Worm (Caenorhabditis elegans) whole organism, dauer: Measurements from ENCODE around the gene atgp-1.

Source experiments
- unc-62 ChIP-seq: sonication (generic microtip); optimal IDR thresholded peaks from 2 replicates; lab custom pipeline; 2017; ENCODE audit warnings: missing biosample characterization, missing genetic modification reagents, missing genetic modification characterization

The atgp-1 gene

ce11 chrIV:17269042-17269441 lies at the start of gene atgp-1:
Gene atgp-1 (plus strand): TSS chrIV:17269342.
- no peak for TF ChIP-seq unc-62

DNA sequence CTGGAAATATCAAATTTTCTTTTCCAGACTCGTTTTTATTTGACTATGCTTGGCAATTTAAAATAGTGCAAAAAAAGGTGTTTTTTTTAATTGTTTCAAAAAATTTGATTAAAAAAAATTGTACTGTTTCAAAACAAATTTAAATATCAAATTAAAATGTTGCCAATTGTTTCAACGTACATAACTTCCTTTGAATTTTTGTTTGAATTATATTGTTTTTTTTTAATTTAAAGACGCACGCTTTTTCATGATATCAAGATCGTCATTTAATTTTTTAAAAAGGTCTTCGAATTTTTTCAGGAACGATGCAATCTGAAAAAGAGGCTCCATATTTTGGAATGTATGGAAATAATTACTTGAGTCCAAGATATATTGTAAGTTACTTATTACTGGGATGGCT lies 45.7 kb upstream of the atgp-1 start, which contains the start of gene Y116A8B.4:
TSS of gene Y116A8B.4 (plus strand) at position 301 of the 400 bp plus-strand sequence.
- no peak for TF ChIP-seq unc-62

DNA sequence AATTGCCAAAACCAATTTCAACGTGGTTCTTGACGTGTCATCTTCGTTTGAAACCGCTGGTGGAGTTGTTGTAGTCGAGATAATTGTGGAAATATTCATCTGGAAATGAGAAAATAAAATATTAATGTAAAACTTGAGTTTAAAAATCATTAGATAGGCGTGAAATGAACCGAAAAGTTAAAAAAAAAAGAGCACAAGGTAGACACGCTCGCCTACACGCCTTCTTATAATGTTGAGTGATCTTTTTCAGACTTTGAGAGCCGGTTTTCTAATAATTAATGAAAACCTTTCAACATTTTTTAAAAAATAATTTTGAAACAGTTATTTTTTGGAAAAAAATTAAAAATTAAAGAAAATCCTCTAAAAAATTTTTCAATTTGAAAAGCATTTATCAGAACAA lies 38.2 kb upstream of the atgp-1 start, which contains the start of gene npr-32:
TSS of gene npr-32 (minus strand) at position 101 of the 400 bp plus-strand sequence.
- TF ChIP-seq unc-62, result no peak

DNA sequence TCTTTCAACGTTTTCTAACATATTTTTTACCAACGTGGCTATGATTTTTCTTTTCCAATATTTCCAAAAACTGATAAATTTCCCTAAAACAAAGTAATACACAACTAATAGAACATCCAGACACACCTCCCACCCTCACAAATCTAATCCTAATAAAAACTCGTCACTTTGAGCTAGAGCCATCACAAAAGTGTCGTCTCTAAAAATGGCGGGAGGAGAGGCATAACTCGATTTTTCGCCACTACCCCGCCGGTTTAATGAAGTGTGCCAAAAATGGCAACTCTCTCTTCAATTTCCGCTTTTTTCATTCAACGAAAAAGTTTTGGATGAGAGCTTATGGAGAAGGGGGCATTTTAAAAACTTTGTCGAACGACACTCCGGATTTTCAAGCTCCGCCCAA lies 36.2 kb upstream of the atgp-1 start:
- TF ChIP-seq unc-62, result no peak

DNA sequence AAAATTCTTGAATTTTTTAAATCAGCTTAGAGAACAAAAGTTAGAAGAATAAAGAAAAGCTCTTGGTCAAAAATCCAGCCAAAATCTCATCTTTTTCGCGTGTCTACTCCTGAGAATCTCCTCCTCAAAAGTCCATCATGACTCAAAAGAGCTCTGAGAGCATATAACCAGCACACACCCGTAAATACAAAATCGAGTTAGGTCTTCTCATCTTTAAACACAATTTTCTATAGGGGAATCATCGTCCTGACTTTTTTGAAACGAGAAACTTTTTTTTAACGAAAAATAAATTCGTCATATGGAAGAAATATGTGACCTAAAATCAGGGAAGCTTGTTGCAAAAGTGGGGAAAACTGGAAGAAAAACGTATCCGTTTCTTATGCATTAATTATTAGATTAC lies 35.6 kb upstream of the atgp-1 start:
- TF ChIP-seq unc-62, result no peak

DNA sequence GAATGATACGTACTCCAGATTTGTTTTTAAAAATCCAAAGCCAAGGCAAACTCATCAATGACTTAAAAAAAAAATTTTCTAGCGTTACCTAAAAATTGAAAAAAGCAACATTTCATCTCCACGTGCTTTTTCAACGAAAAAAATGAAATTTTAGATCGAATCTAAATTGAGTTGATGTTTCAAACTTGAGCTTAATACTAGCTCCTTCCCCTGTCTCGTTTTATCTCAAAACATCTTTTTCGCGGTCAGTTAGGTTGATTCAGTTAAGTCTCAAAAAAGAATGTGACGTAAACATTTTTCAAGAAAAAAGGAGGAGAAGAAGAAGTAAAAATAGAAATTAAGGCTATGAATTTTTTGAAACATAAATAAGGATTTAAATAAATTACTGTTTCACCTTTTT lies 32.1 kb upstream of the atgp-1 start:
- no peak for TF ChIP-seq unc-62

DNA sequence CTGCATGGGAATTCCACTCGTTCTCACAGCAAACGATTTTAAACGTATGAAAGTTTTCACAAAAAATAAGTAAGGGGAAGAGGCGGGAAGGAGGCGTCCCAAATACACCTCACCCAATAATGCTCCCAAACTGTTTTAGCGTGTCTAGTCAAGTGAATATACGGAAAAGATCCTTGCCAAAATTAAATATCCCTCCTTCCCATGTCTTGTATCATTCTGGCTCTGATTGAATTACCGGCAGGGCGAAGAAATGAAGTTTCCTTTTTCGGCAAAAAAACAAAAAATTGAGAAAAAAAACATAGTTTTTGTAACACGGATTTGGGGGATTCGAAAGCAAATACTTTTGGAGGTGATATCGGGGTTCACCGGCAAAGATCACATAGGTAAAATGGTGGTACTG lies 30.2 kb upstream of the atgp-1 start:
- no peak for TF ChIP-seq unc-62

DNA sequence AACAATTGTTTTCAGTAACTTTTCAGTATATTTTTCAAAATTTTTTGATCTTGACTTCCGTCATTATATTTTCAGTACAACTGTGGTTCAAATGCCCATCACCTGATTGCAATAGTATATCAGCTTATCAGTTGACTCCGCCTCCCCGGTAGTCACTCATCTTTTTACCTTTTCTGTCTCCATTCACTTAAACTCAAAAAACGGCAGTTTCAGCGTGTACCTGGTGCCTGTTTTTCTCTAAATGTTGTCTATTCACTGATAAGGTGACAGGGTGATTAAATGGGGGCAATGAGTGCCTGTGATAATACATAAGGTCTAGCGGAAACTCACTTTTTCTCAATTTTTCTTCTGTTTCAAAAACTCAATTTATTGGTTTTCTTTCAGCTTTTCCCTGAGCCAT lies 23.9 kb upstream of the atgp-1 start, which contains the start of gene ZK550.2:
TSS of gene ZK550.2 (plus strand) at position 385 of the 400 bp plus-strand sequence.
- TF ChIP-seq unc-62, result no peak

- no peak for TF ChIP-seq unc-62
Observed at ce11 chrIV:17247184-17247583, 22.0 kb upstream of the atgp-1 start.

DNA sequence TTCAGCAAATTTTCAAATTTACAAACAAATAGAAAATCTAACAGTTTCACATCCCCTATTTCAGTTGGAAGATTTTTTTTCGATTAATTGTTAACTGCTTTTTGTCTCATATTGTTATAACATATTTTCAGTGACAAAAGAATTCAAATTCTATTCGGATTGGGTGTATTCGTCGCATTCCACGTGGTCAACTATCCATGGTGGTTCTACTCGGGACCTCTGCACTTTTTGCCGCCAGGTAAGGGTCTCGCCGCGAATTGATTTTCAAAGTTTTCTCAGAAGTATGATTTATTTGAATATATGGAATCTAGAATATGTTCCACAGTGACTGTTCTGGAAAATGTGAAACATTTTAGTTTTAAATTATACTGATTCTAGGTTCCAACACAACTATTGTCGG lies 20.6 kb upstream of the atgp-1 start:
- no peak for TF ChIP-seq unc-62

ce11 chrIV:17249691-17250181 lies 19.4 kb upstream of the atgp-1 start, which contains the start of gene eelo-2:
Gene eelo-2 (plus strand): TSS chrIV:17250131.
- TF ChIP-seq unc-62, result no peak

DNA sequence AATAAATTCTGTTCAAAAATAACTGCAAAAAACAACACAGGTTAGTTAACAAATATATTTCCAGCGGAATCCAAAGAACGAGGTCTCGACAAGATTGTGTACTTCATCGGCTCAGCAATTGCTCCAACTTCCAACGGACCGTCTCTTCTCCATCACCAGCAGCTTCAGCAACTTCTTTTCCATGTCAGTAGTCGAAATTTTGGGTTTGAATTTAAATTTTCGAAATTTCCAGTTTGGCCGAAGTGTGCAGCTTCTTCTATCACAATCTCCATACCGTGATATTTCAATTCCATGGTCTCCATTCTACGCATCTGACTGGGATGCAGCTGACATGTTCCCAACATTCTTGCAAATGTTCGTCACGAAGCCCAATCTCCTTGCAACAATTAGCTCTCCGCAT lies 15.7 kb upstream of the atgp-1 start:
- no peak for TF ChIP-seq unc-62

DNA sequence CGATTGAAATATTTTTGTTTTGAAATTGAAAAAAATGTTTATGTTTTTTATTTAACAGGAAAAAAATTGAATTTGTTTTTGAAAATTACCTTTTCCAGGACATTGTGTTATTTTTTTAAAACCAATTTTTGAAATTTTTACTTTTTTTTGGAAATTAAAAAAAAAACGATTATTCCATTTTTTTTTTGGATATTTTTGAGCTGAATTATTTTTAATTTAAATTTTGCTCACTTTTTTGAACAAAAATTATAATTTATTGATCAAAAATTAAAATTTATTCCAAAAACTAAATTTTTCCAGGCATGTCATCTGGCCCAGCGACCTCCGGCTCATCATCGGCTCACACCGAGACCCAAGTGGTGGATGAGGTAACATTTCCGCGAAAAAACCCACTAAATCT lies 14.1 kb upstream of the atgp-1 start, which contains the start of gene gtf-2E1:
TSS of gene gtf-2E1 (plus strand) at position 301 of the 400 bp plus-strand sequence.
- TF ChIP-seq unc-62, result no peak

DNA sequence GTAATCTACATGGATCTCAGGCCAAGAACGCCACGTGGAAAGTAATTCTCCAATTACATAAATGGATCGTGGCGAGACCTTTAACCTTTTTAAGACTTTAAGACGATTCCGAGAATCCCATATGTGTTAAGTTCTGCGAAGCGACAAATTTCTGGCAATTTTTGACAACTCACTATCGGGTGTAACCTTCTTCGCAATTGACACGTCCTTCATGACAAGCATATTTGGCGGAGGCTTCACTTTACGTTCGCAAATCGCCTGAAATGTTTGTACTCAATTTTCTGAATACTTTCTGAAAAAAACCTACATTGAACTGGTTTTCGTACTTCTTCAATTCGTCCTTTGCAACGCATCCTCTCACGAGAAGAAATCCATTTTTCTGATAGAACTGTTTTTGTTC lies 10.3 kb upstream of the atgp-1 start:
- no peak for TF ChIP-seq unc-62

DNA sequence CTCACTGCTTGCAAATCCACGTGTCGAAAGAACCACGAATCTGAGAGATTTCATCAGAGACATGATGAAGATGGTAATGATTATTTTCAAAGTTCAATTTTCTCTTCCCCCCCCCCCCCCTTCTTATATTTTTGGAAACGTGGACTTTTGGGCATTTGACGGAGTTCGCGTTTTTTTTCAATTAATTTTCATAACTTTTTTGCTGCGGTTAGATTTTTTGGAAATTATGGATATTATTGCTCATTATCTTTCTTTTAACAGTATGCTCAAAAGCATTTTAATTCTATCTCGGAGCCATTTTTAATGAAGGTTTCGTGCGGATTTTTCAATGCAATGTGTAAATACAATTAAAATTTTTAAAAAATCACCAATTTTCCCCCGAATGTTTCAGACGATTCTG lies 9.8 kb upstream of the atgp-1 start, which contains the start of gene phyh-1:
TSS of gene phyh-1 (minus strand) at position 101 of the 400 bp plus-strand sequence.
- TF ChIP-seq unc-62, result no peak

DNA sequence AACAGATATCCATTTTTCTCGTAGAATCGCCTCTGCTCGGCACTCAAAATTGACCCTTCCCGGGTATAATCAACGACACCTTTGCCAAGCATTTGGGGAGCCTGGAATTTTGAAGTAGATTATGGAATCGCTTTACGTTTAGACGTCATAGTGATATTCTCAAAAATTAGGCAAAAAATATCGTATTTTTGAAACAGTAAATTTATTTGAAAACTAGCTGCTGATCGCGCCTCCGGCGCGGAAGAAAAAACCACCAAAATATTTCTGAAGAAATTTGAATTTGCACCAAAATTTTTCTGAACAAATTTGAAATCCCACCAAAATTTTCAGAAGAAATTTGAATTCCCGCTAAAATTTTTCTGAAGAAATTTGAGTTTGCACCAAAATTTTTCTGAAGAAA lies 6.8 kb upstream of the atgp-1 start, which contains the start of gene ZK550.6:
TSS of gene ZK550.6 (minus strand) at position 101 of the 400 bp plus-strand sequence.
- TF ChIP-seq unc-62, result no peak

ce11 chrIV:17263714-17264113 lies 5.4 kb upstream of the atgp-1 start:
- no peak for TF ChIP-seq unc-62

DNA sequence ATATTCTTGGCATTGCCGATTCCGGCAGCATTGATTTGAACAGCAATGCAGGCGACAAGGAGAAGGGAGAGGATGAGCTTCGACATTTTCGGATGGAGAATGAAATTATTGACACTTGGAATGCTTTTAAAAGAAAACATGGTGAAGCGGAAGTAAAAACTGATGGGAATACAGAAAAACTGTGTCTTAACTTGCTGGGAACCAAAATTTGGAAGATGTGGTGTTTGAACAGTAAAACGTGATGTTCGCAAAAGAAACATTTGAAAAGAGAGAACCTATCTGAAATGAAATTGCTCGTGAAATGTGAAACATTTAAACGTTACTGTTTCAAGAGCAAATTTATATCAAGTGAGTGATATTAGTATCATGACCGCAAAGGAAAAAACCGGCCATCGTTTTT lies 4.4 kb upstream of the atgp-1 start, which contains the start of gene F26D10.13:
TSS of gene F26D10.13 (minus strand) at position 101 of the 400 bp plus-strand sequence.
- no peak for TF ChIP-seq unc-62

DNA sequence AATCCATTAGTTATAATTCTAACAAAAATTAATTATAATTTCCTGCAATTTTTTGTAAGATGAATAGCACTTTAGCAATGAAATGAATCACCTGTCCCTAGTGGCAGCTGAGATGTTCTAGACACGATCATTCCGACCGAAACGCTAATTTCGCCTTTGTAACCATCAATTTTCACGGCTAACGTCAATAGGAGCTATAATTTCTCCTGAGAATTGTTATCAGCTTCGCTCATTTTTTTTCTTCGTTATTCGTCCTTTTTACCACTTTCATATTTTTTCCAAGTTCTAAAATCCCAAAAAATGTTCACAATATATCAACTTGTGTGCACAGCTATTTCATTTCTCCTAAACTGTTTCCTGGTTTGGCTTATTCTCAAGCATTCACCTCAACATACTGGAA lies 3.9 kb upstream of the atgp-1 start, which contains the start of gene str-187:
TSS of gene str-187 (plus strand) at position 301 of the 400 bp plus-strand sequence.
- no peak for TF ChIP-seq unc-62
